Fruit fly (Drosophila melanogaster) whole organism, embryonic: ENCODE results near the gene TpnC25D.

Experiments
- ATbp ChIP-seq: fragments of 200-800 bp; sonication (Bioruptor generic); optimal IDR thresholded peaks from 2 replicates; lab custom pipeline; 2017; ENCODE audit warnings: missing biosample characterization, mild to moderate bottlenecking, missing genetic modification characterization, missing genetic modification reagents
- Adf1 ChIP-seq: fragments of 200-800 bp; sonication (Bioruptor generic); IDR thresholded peaks from 2 replicates; pipeline ENCODE4 v1.3.6; 2022; ENCODE audit warnings: missing biosample characterization, missing genetic modification characterization
- Atf-2 ChIP-seq: fragments of 200-800 bp; sonication (Bioruptor generic); optimal IDR thresholded peaks from 2 replicates; lab custom pipeline; 2016; ENCODE audit warnings: missing biosample characterization, missing genetic modification characterization
- BEAF-32 ChIP-seq: fragments of 200-800 bp; sonication (Bioruptor generic); optimal IDR thresholded peaks from 3 replicates; lab custom pipeline; 2017; ENCODE audit warnings: missing biosample characterization, missing genetic modification characterization, mild to moderate bottlenecking, moderate library complexity, missing genetic modification reagents
- CG14710 ChIP-seq: fragments of 200-800 bp; sonication (Bioruptor generic); optimal IDR thresholded peaks from 3 replicates; lab custom pipeline; 2019; ENCODE audit warnings: missing biosample characterization, mild to moderate bottlenecking, missing genetic modification characterization, moderate library complexity
- CG17912 ChIP-seq: fragments of 200-800 bp; sonication (Bioruptor generic); optimal IDR thresholded peaks from 2 replicates; lab custom pipeline; 2018; ENCODE audit warnings: missing biosample characterization, mild to moderate bottlenecking, missing genetic modification characterization
- CG2202 ChIP-seq: fragments of 200-800 bp; sonication (Bioruptor generic); optimal IDR thresholded peaks from 2 replicates; lab custom pipeline; 2018; ENCODE audit warnings: missing biosample characterization, mild to moderate bottlenecking, missing genetic modification characterization
- CG3281 ChIP-seq: fragments of 200-800 bp; sonication (Bioruptor generic); optimal IDR thresholded peaks from 3 replicates; lab custom pipeline; 2017; ENCODE audit warnings: missing biosample characterization, mild to moderate bottlenecking, missing genetic modification characterization
- CG3407 ChIP-seq: fragments of 200-800 bp; sonication (Bioruptor generic); optimal IDR thresholded peaks from 2 replicates; lab custom pipeline; 2018; ENCODE audit warnings: missing biosample characterization, mild to moderate bottlenecking, missing genetic modification characterization
- CG3847 ChIP-seq: fragments of 200-800 bp; sonication (Bioruptor generic); IDR thresholded peaks from 2 replicates; pipeline ENCODE4 v1.3.6; 2022; ENCODE audit warnings: missing biosample characterization, missing genetic modification characterization
- CG4707 ChIP-seq: fragments of 200-800 bp; sonication (Bioruptor generic); optimal IDR thresholded peaks from 2 replicates; lab custom pipeline; 2018; ENCODE audit warnings: missing biosample characterization, mild to moderate bottlenecking, missing genetic modification characterization, moderate library complexity
- CG4854 ChIP-seq: fragments of 200-800 bp; sonication (Bioruptor generic); optimal IDR thresholded peaks from 2 replicates; lab custom pipeline; 2016; ENCODE audit warnings: missing biosample characterization, missing genetic modification characterization, inconsistent platforms
- CG7372 ChIP-seq: fragments of 200-800 bp; sonication (Bioruptor generic); IDR thresholded peaks from 2 replicates; pipeline ENCODE4 v1.3.6; 2022; ENCODE audit warnings: missing biosample characterization, missing genetic modification characterization
- CG8281 ChIP-seq: fragments of 200-800 bp; sonication (Bioruptor generic); optimal IDR thresholded peaks from 2 replicates; lab custom pipeline; 2018; ENCODE audit warnings: missing biosample characterization, mild to moderate bottlenecking, missing genetic modification characterization, moderate library complexity
- CG9727 ChIP-seq: fragments of 200-800 bp; sonication (Bioruptor generic); optimal IDR thresholded peaks from 3 replicates; lab custom pipeline; 2017; ENCODE audit warnings: missing biosample characterization, mild to moderate bottlenecking, missing genetic modification characterization
- E2f1 ChIP-seq: fragments of 200-800 bp; sonication (Bioruptor generic); IDR thresholded peaks from 2 replicates; pipeline ENCODE4 v1.3.6; 2022; ENCODE audit warnings: missing biosample characterization, missing genetic modification characterization
- HLH3B ChIP-seq: fragments of 200-800 bp; sonication (Bioruptor generic); IDR thresholded peaks from 2 replicates; pipeline ENCODE4 v1.3.6; 2022; ENCODE audit warnings: missing biosample characterization, missing genetic modification characterization
- Hmr ChIP-seq: fragments of 200-800 bp; sonication (Bioruptor generic); optimal IDR thresholded peaks from 3 replicates; lab custom pipeline; 2017; ENCODE audit warnings: mild to moderate bottlenecking, missing biosample characterization, missing genetic modification reagents, missing genetic modification characterization
- Hr78 ChIP-seq, 2 experiments: fragments of 200-800 bp in 1 of 2; fragments of >200 bp in 1 of 2; sonication (Bioruptor generic) in 1 of 2; optimal IDR thresholded peaks; 2 replicates each; lab custom pipeline; 2017 to 2019; ENCODE audit warnings: missing biosample characterization in 2 of 2, missing genetic modification characterization in 2 of 2, mild to moderate bottlenecking in 1 of 2, moderate library complexity in 1 of 2
- Med ChIP-seq: fragments of 200-800 bp; sonication (Bioruptor generic); peaks from one replicate; lab custom pipeline; 2016; ENCODE audit warnings: missing biosample characterization, missing genetic modification characterization, mild to moderate bottlenecking, inconsistent platforms, moderate library complexity
- NC2β ChIP-seq: fragments of 200-800 bp; sonication (Bioruptor generic); optimal IDR thresholded peaks from 2 replicates; lab custom pipeline; 2016; ENCODE audit warnings: missing biosample characterization, missing genetic modification characterization
- NfI ChIP-seq: fragments of 200-800 bp; sonication (Bioruptor generic); optimal IDR thresholded peaks from 3 replicates; lab custom pipeline; 2018; ENCODE audit warnings: missing biosample characterization, mild to moderate bottlenecking, missing genetic modification characterization, moderate library complexity
- Optix ChIP-seq: fragments of 200-800 bp; sonication (Bioruptor generic); IDR thresholded peaks from 3 replicates; pipeline ENCODE4 v1.3.6; 2022; ENCODE audit warnings: missing biosample characterization, missing genetic modification characterization
- YL-1 ChIP-seq: fragments of 200-800 bp; sonication (Bioruptor generic); optimal IDR thresholded peaks from 3 replicates; lab custom pipeline; 2017; ENCODE audit warnings: missing biosample characterization, mild to moderate bottlenecking, missing genetic modification characterization
- abd-A ChIP-seq: fragments of 200-800 bp; sonication (Bioruptor generic); optimal IDR thresholded peaks from 3 replicates; lab custom pipeline; 2019; ENCODE audit warnings: missing biosample characterization, mild to moderate bottlenecking, missing genetic modification characterization, moderate library complexity
- ap ChIP-seq: fragments of 200-800 bp; sonication (Bioruptor generic); IDR thresholded peaks from 2 replicates; pipeline ENCODE4 v1.3.6; 2022; ENCODE audit warnings: missing biosample characterization, missing genetic modification characterization
- ato ChIP-seq: fragments of 200-800 bp; sonication (Bioruptor generic); IDR thresholded peaks from 2 replicates; pipeline ENCODE4 v1.3.6; 2022; ENCODE audit warnings: missing biosample characterization, missing genetic modification characterization; ENCODE audit not compliant: partially characterized antibody
- caup ChIP-seq: fragments of 200-800 bp; sonication (Bioruptor generic); optimal IDR thresholded peaks from 3 replicates; lab custom pipeline; 2017; ENCODE audit warnings: missing biosample characterization, mild to moderate bottlenecking, missing genetic modification characterization, moderate library complexity; ENCODE audit not compliant: severe bottlenecking
- chif ChIP-seq, 2 experiments: fragments of 200-800 bp; sonication (Bioruptor generic); optimal IDR thresholded peaks; 3 replicates each; lab custom pipeline; 2016; ENCODE audit warnings: missing biosample characterization in 2 of 2, missing genetic modification characterization in 2 of 2
- crol ChIP-seq: fragments of 200-800 bp; sonication (Bioruptor generic); IDR thresholded peaks from 2 replicates; pipeline ENCODE4 v1.3.6; 2022; ENCODE audit warnings: missing biosample characterization, missing genetic modification characterization
- en ChIP-seq: fragments of 200-800 bp; sonication (Bioruptor generic); optimal IDR thresholded peaks from 2 replicates; lab custom pipeline; 2016; ENCODE audit warnings: missing biosample characterization, missing genetic modification characterization
- ewg ChIP-seq: fragments of 200-800 bp; sonication (Bioruptor generic); optimal IDR thresholded peaks from 3 replicates; lab custom pipeline; 2017; ENCODE audit warnings: mild to moderate bottlenecking, missing biosample characterization, missing genetic modification reagents, missing genetic modification characterization
- fd3F ChIP-seq: fragments of 200-800 bp; sonication (Bioruptor generic); optimal IDR thresholded peaks from 2 replicates; lab custom pipeline; 2018; ENCODE audit warnings: missing biosample characterization, mild to moderate bottlenecking, missing genetic modification characterization, moderate library complexity
- gcm2 ChIP-seq: fragments of 200-800 bp; sonication (Bioruptor generic); optimal IDR thresholded peaks from 2 replicates; lab custom pipeline; 2016; ENCODE audit warnings: missing biosample characterization, missing genetic modification characterization
- kni ChIP-seq: fragments of 200-800 bp; sonication (Bioruptor generic); optimal IDR thresholded peaks from 3 replicates; lab custom pipeline; 2017; ENCODE audit warnings: mild to moderate bottlenecking, missing biosample characterization, missing genetic modification reagents, missing genetic modification characterization
- mirr ChIP-seq: fragments of 200-800 bp; sonication (Bioruptor generic); optimal IDR thresholded peaks from 3 replicates; lab custom pipeline; 2018; ENCODE audit warnings: missing biosample characterization, mild to moderate bottlenecking, missing genetic modification characterization
- odd ChIP-seq: fragments of 200-800 bp; sonication (Bioruptor generic); optimal IDR thresholded peaks from 2 replicates; lab custom pipeline; 2017; ENCODE audit warnings: missing biosample characterization, mild to moderate bottlenecking, missing genetic modification characterization
- org-1 ChIP-seq: fragments of 200-800 bp; sonication (Bioruptor generic); optimal IDR thresholded peaks from 2 replicates; lab custom pipeline; 2017; ENCODE audit warnings: missing biosample characterization, missing genetic modification characterization
- salm ChIP-seq: fragments of 200-800 bp; sonication (Bioruptor generic); optimal IDR thresholded peaks from 2 replicates; lab custom pipeline; 2018; ENCODE audit warnings: missing biosample characterization, mild to moderate bottlenecking, missing genetic modification characterization
- sc ChIP-seq, 3 experiments: fragments of >200 bp in 2 of 3; fragments of 200-800 bp in 1 of 3; sonication (Bioruptor generic) in 1 of 3; optimal IDR thresholded peaks; 2 replicates in 2 of 3; 3 replicates in 1 of 3; lab custom pipeline; 2017; ENCODE audit warnings: mild to moderate bottlenecking in 1 of 3, missing biosample characterization in 1 of 3, missing genetic modification characterization in 1 of 3, missing genetic modification reagents in 1 of 3
- slbo ChIP-seq: fragments of 200-800 bp; sonication (Bioruptor generic); IDR thresholded peaks from 2 replicates; pipeline ENCODE4 v1.3.6; 2022; ENCODE audit warnings: missing biosample characterization, missing genetic modification characterization
- slp2 ChIP-seq: fragments of 200-800 bp; sonication (Bioruptor generic); optimal IDR thresholded peaks from 2 replicates; lab custom pipeline; 2016; ENCODE audit warnings: missing biosample characterization, missing genetic modification characterization
- sug ChIP-seq: fragments of 200-800 bp; optimal IDR thresholded peaks from 2 replicates; lab custom pipeline; 2019; ENCODE audit warnings: missing biosample characterization, mild to moderate bottlenecking, missing genetic modification characterization, moderate library complexity
- tup ChIP-seq: fragments of 200-800 bp; sonication (Bioruptor generic); optimal IDR thresholded peaks from 2 replicates; lab custom pipeline; 2016; ENCODE audit warnings: missing biosample characterization, mild to moderate bottlenecking, missing genetic modification characterization, moderate library complexity
- usp ChIP-seq: fragments of >200 bp; optimal IDR thresholded peaks from 2 replicates; lab custom pipeline; 2017; ENCODE audit warnings: missing biosample characterization, missing genetic modification characterization
- vnd ChIP-seq: fragments of 200-800 bp; sonication (Bioruptor generic); IDR thresholded peaks from 3 replicates; pipeline ENCODE4 v1.3.6; 2022; ENCODE audit warnings: missing biosample characterization, missing genetic modification characterization; ENCODE audit not compliant: partially characterized antibody
- vvl ChIP-seq: fragments of 200-800 bp; sonication (Bioruptor generic); IDR thresholded peaks from 2 replicates; pipeline ENCODE4 v1.3.6; 2022; ENCODE audit warnings: missing biosample characterization, missing genetic modification characterization
- wek ChIP-seq: fragments of 200-800 bp; sonication (Bioruptor generic); optimal IDR thresholded peaks from 3 replicates; lab custom pipeline; 2018; ENCODE audit warnings: missing biosample characterization, mild to moderate bottlenecking, missing genetic modification characterization, moderate library complexity
- zfh1 ChIP-seq: fragments of 200-800 bp; sonication (Bioruptor generic); IDR thresholded peaks from 3 replicates; pipeline ENCODE4 v1.3.6; 2022; ENCODE audit warnings: missing biosample characterization, missing genetic modification characterization

Gene TpnC25D

DNA sequence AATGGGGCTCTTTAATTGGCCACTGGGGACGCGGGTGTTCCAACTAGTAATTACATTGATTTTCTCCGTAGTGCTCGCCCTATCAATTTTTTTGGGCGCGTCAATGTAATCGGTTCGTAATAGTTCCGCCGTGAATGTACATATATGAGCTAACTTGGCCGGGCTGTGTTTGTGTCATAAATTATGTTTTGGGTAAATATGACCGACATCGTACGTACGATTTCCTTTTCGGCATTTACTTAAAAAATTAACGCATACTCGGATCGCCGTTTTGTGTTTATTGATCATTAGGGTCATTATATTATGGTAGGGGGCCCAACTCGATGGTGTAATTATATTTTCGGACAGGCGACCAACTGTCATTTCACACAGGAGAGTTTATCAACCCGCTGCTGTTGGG lies 19.8 kb upstream of the TpnC25D start (continued):
- TF ChIP-seq CG3407 (peak; percentile 67), CG14710 (tag; lab: Kevin White, UChicago) (no peak), E2f1 (GFP tag; lab: Robert Waterston, UW) (no peak; the same call in 1 of the 2 replicates), Optix (GFP tag; lab: Robert Waterston, UW) (0 out of 3 replicates have a peak, but pooled peaks have one; percentile 25), sc (optimal IDR thresholded peaks at IDR 0.05; lab: Kevin White, UChicago) (no peak), sc (GFP tag; optimal IDR thresholded peaks at IDR 0.05; lab: Kevin White, UChicago) (peak; percentile 24), zfh1 (GFP tag; lab: Robert Waterston, UW) (peak; percentile 24; the same call in 1 of the 3 replicates), ewg (peak; percentile 20), sug (tag; lab: Kevin White, UChicago) (peak; percentile 75), CG4707 (GFP tag; lab: Kevin White, UChicago) (peak; percentile 59), vnd (GFP tag; lab: Robert Waterston, UW) (no peak), CG4854 (no peak), CG3847 (GFP tag; lab: Robert Waterston, UW) (peak; percentile 11; the same call in 1 of the 2 replicates), Hmr (GFP tag; lab: Kevin White, UChicago) (peak; percentile 78), usp (no peak), vvl (GFP tag; lab: Robert Waterston, UW) (peak; percentile 45; the same call in 1 of the 2 replicates), slbo (peak; percentile 14; the same call in 1 of the 2 replicates), chif (GFP tag; optimal IDR thresholded peaks at IDR 0.05; lab: Kevin White, UChicago) (no peak), abd-A (tag; lab: Kevin White, UChicago) (no peak), CG2202 (tag; lab: Kevin White, UChicago) (peak; percentile 6), Adf1 (GFP tag; lab: Robert Waterston, UW) (peak; percentile 37; the same call in 1 of the 2 replicates), CG17912 (GFP tag; lab: Kevin White, UChicago) (peak; percentile 13), salm (tag; lab: Kevin White, UChicago) (peak; percentile 63), Med (GFP tag; lab: Kevin White, UChicago) (peak; percentile 91), NfI (GFP tag; lab: Kevin White, UChicago) (peak; percentile 9), ATbp (GFP tag; lab: Kevin White, UChicago) (peak; percentile 88), HLH3B (GFP tag; lab: Robert Waterston, UW) (peak; percentile 56; the same call in 1 of the 2 replicates), wek (peak; percentile 81), crol (GFP tag; lab: Robert Waterston, UW) (no peak), odd (no peak), gcm2 (GFP tag; lab: Kevin White, UChicago) (no peak), CG8281 (tag; lab: Kevin White, UChicago) (peak; percentile 11), fd3F (peak; percentile 7), kni (GFP tag; lab: Kevin White, UChicago) (peak; percentile 65), en (no peak), CG7372 (GFP tag; lab: Robert Waterston, UW) (0 out of 2 replicates have a peak, but pooled peaks have one; percentile 13), CG3281 (GFP tag; lab: Kevin White, UChicago) (peak; percentile 66), YL-1 (GFP tag; lab: Kevin White, UChicago) (peak; percentile 16), ap (GFP tag; lab: Robert Waterston, UW) (0 out of 2 replicates have a peak, but pooled peaks have one; percentile 13), CG9727 (peak; percentile 34), org-1 (GFP tag; lab: Kevin White, UChicago) (peak; percentile 62), tup (GFP tag; lab: Kevin White, UChicago) (peak; percentile 43), ato (GFP tag; lab: Robert Waterston, UW) (no peak), caup (GFP tag; lab: Kevin White, UChicago) (peak; percentile 75), mirr (GFP tag; lab: Kevin White, UChicago) (peak; percentile 65), slp2 (GFP tag; lab: Kevin White, UChicago) (no peak), Atf-2 (GFP tag; lab: Kevin White, UChicago) (peak; percentile 17), Hr78 (GFP tag; optimal IDR thresholded peaks at IDR 0.05; lab: Kevin White, UChicago) (peak in 1 of 2 experiments; percentile 41), BEAF-32 (GFP tag; lab: Kevin White, UChicago) (no peak), NC2β (GFP tag; lab: Kevin White, UChicago) (peak; percentile 11)
